Fruit fly (Drosophila melanogaster) whole organism, prepupa: ENCODE results near the gene CG11703.

ENCODE experiments used
- CG3032 ChIP-seq: fragments of 200-800 bp; optimal IDR thresholded peaks from 2 replicates; lab custom pipeline; 2019; ENCODE audit warnings: missing biosample characterization, mild to moderate bottlenecking, missing genetic modification characterization, moderate library complexity
- CG6854 ChIP-seq: fragments of 200-800 bp; sonication (Bioruptor generic); optimal IDR thresholded peaks from 2 replicates; lab custom pipeline; 2017; ENCODE audit warnings: missing biosample characterization, mild to moderate bottlenecking, missing genetic modification characterization
- CG9139 ChIP-seq: fragments of 200-800 bp; sonication (Bioruptor generic); optimal IDR thresholded peaks from 3 replicates; lab custom pipeline; 2017; ENCODE audit warnings: missing biosample characterization, mild to moderate bottlenecking, missing genetic modification characterization
- Eip93F ChIP-seq: fragments of 200-800 bp; sonication (Bioruptor generic); optimal IDR thresholded peaks from 2 replicates; lab custom pipeline; 2016; ENCODE audit warnings: missing biosample characterization, mild to moderate bottlenecking, missing genetic modification characterization
- Hr38 ChIP-seq: sonication (Bioruptor generic); optimal IDR thresholded peaks from 2 replicates; lab custom pipeline; 2016; ENCODE audit warnings: missing biosample characterization, missing genetic modification characterization
- Lpt ChIP-seq: fragments of 200-800 bp; sonication (Bioruptor generic); optimal IDR thresholded peaks from 3 replicates; lab custom pipeline; 2016; ENCODE audit warnings: missing biosample characterization, missing genetic modification characterization
- Sox14 ChIP-seq: fragments of 200-800 bp; sonication (Bioruptor generic); optimal IDR thresholded peaks from 3 replicates; lab custom pipeline; 2016; ENCODE audit warnings: missing biosample characterization, missing genetic modification characterization
- net ChIP-seq: fragments of 200-800 bp; sonication (Bioruptor generic); optimal IDR thresholded peaks from 3 replicates; lab custom pipeline; 2016; ENCODE audit warnings: missing biosample characterization, missing genetic modification characterization
- pdm3 ChIP-seq: fragments of 200-800 bp; sonication (Bioruptor generic); optimal IDR thresholded peaks from 3 replicates; lab custom pipeline; 2016; ENCODE audit warnings: missing biosample characterization, missing genetic modification characterization
- spab ChIP-seq: fragments of 200-800 bp; sonication (Bioruptor generic); optimal IDR thresholded peaks from 2 replicates; lab custom pipeline; 2017; ENCODE audit warnings: missing biosample characterization, mild to moderate bottlenecking, missing genetic modification characterization, missing genetic modification reagents

DNA sequence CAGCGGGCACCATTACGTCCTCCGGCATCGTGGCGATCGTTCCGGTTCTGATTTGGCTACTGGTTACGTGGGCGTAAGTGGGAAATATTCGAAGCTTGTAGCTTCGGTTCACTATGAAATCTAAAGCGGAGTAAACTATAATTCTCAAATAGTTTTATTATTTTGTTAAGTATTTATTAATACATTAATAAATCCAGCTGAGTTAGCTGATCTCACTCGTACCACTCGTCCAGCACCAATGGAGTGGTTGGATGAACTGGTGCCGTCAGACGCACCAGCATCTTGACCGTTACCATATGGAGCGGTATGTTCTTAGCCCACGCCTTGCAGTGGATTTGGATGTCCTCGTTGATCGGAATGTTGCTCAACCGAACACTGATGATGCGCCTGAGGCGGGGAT is at the start of gene CG11703:
- TF ChIP-seq Eip93F (GFP tag; lab: Kevin White, UChicago) (no peak), pdm3 (GFP tag; lab: Kevin White, UChicago) (no peak), spab (GFP tag; lab: Kevin White, UChicago) (no peak), CG3032 (tag; lab: Kevin White, UChicago) (no peak), net (GFP tag; lab: Kevin White, UChicago) (no peak), Lpt (no peak), Hr38 (GFP tag; lab: Kevin White, UChicago) (no peak), Sox14 (no peak), CG9139 (GFP tag; lab: Kevin White, UChicago) (no peak), CG6854 (GFP tag; lab: Kevin White, UChicago) (no peak)
